Fruit fly (Drosophila melanogaster) whole organism, embryonic: ENCODE results near the gene CG11454.

ENCODE experiments used
- Atf3 ChIP-seq: fragments of 200-800 bp; sonication (Bioruptor generic); optimal IDR thresholded peaks from 3 replicates; lab custom pipeline; 2016; ENCODE audit warnings: missing biosample characterization, missing genetic modification characterization
- CG10543 ChIP-seq: fragments of 200-800 bp; sonication (Bioruptor generic); optimal IDR thresholded peaks from 3 replicates; lab custom pipeline; 2017; ENCODE audit warnings: missing biosample characterization, mild to moderate bottlenecking, missing genetic modification characterization, moderate library complexity
- CG12769 ChIP-seq: fragments of 200-800 bp; sonication (Bioruptor generic); optimal IDR thresholded peaks from 2 replicates; lab custom pipeline; 2019; ENCODE audit warnings: missing biosample characterization, mild to moderate bottlenecking, missing genetic modification characterization, moderate library complexity
- CG13894 ChIP-seq: fragments of 200-800 bp; sonication (Bioruptor generic); optimal IDR thresholded peaks from 3 replicates; lab custom pipeline; 2018; ENCODE audit warnings: missing biosample characterization, mild to moderate bottlenecking, missing genetic modification characterization, moderate library complexity
- CG14965 ChIP-seq: fragments of 200-800 bp; sonication (Bioruptor generic); optimal IDR thresholded peaks from 2 replicates; lab custom pipeline; 2016; ENCODE audit warnings: missing biosample characterization, missing genetic modification characterization, borderline replicate concordance
- CG17612 ChIP-seq: fragments of 200-800 bp; sonication (Bioruptor generic); IDR thresholded peaks from 2 replicates; pipeline ENCODE4 v1.3.6; 2022; ENCODE audit warnings: missing biosample characterization, missing genetic modification characterization
- CG18476 ChIP-seq: fragments of 200-800 bp; sonication (Bioruptor generic); optimal IDR thresholded peaks from 2 replicates; lab custom pipeline; 2016; ENCODE audit warnings: missing biosample characterization, mild to moderate bottlenecking, missing genetic modification characterization
- CG18599 ChIP-seq: fragments of 200-800 bp; sonication (Bioruptor generic); optimal IDR thresholded peaks from 3 replicates; lab custom pipeline; 2017; ENCODE audit warnings: missing biosample characterization, missing genetic modification characterization, mild to moderate bottlenecking, moderate library complexity, missing genetic modification reagents
- CG18764 ChIP-seq: fragments of 200-800 bp; sonication (Bioruptor generic); optimal IDR thresholded peaks from 3 replicates; lab custom pipeline; 2016; ENCODE audit warnings: missing biosample characterization, missing genetic modification characterization
- CG2678 ChIP-seq: fragments of 200-800 bp; sonication (Bioruptor generic); optimal IDR thresholded peaks from 3 replicates; lab custom pipeline; 2019; ENCODE audit warnings: missing biosample characterization, mild to moderate bottlenecking, missing genetic modification characterization, moderate library complexity
- CG2875 ChIP-seq: fragments of 200-800 bp; sonication (Bioruptor generic); optimal IDR thresholded peaks from 2 replicates; lab custom pipeline; 2017; ENCODE audit warnings: missing biosample characterization, mild to moderate bottlenecking, missing genetic modification characterization, missing genetic modification reagents
- CG30020 ChIP-seq: fragments of 200-800 bp; optimal IDR thresholded peaks from 2 replicates; lab custom pipeline; 2019; ENCODE audit warnings: missing biosample characterization, mild to moderate bottlenecking, missing genetic modification characterization, moderate library complexity
- CG33557 ChIP-seq: fragments of 200-800 bp; sonication (Bioruptor generic); optimal IDR thresholded peaks from 2 replicates; lab custom pipeline; 2019; ENCODE audit warnings: missing biosample characterization, mild to moderate bottlenecking, missing genetic modification characterization, moderate library complexity
- CG34224 ChIP-seq: fragments of 200-800 bp; sonication (Bioruptor generic); IDR thresholded peaks from 3 replicates; pipeline ENCODE4 v1.3.6; 2022; ENCODE audit warnings: missing biosample characterization, missing genetic modification characterization; ENCODE audit not compliant: partially characterized antibody
- CG5180 ChIP-seq: fragments of 200-800 bp; sonication (Bioruptor generic); optimal IDR thresholded peaks from 3 replicates; lab custom pipeline; 2017; ENCODE audit warnings: missing biosample characterization, missing genetic modification characterization, mild to moderate bottlenecking, moderate library complexity, missing genetic modification reagents
- CG5245 ChIP-seq: fragments of 200-800 bp; sonication (Bioruptor generic); optimal IDR thresholded peaks from 3 replicates; lab custom pipeline; 2016; ENCODE audit warnings: missing biosample characterization, missing genetic modification characterization
- CG6254 ChIP-seq: fragments of 200-800 bp; sonication (Bioruptor generic); optimal IDR thresholded peaks from 3 replicates; lab custom pipeline; 2017; ENCODE audit warnings: mild to moderate bottlenecking, missing biosample characterization, missing genetic modification reagents, missing genetic modification characterization
- CG7357 ChIP-seq: fragments of 200-800 bp; sonication (Bioruptor generic); IDR thresholded peaks from 3 replicates; pipeline ENCODE4 v1.3.6; 2022; ENCODE audit warnings: missing biosample characterization, missing genetic modification characterization
- CG8089 ChIP-seq: fragments of 200-800 bp; sonication (Bioruptor generic); optimal IDR thresholded peaks from 3 replicates; lab custom pipeline; 2016; ENCODE audit warnings: missing biosample characterization, missing genetic modification characterization
- CG9797 ChIP-seq: fragments of 200-800 bp; sonication (Bioruptor generic); optimal IDR thresholded peaks from 3 replicates; lab custom pipeline; 2018; ENCODE audit warnings: missing biosample characterization, mild to moderate bottlenecking, missing genetic modification characterization
- CHES-1-like ChIP-seq: fragments of 200-800 bp; sonication (Bioruptor generic); optimal IDR thresholded peaks from 2 replicates; lab custom pipeline; 2016; ENCODE audit warnings: missing biosample characterization, missing genetic modification characterization
- D19A ChIP-seq: fragments of 200-800 bp; optimal IDR thresholded peaks from 3 replicates; lab custom pipeline; 2019; ENCODE audit warnings: missing biosample characterization, mild to moderate bottlenecking, missing genetic modification characterization, moderate library complexity
- Drgx ChIP-seq: fragments of 200-800 bp; sonication (Bioruptor generic); IDR thresholded peaks from 2 replicates; pipeline ENCODE4 v1.3.6; 2022; ENCODE audit warnings: missing biosample characterization, missing genetic modification characterization
- E2f2 ChIP-seq: fragments of 200-800 bp; sonication (Bioruptor generic); IDR thresholded peaks from 2 replicates; pipeline ENCODE4 v1.3.6; 2022; ENCODE audit warnings: missing biosample characterization, missing genetic modification characterization
- Eip74EF ChIP-seq, 2 experiments: fragments of 200-800 bp in 1 of 2; fragments of >200 bp in 1 of 2; sonication (Bioruptor generic) in 1 of 2; optimal IDR thresholded peaks; 2 replicates each; lab custom pipeline; 2017 to 2019; ENCODE audit warnings: missing biosample characterization in 2 of 2, missing genetic modification characterization in 2 of 2, mild to moderate bottlenecking in 1 of 2, moderate library complexity in 1 of 2
- Fer1 ChIP-seq: fragments of 200-800 bp; sonication (Bioruptor generic); optimal IDR thresholded peaks from 2 replicates; lab custom pipeline; 2017; ENCODE audit warnings: missing biosample characterization, mild to moderate bottlenecking, missing genetic modification characterization
- Hey ChIP-seq: fragments of 200-800 bp; sonication (Bioruptor generic); optimal IDR thresholded peaks from 3 replicates; lab custom pipeline; 2018; ENCODE audit warnings: missing biosample characterization, mild to moderate bottlenecking, missing genetic modification characterization
- Hmr ChIP-seq: fragments of 200-800 bp; sonication (Bioruptor generic); optimal IDR thresholded peaks from 3 replicates; lab custom pipeline; 2017; ENCODE audit warnings: mild to moderate bottlenecking, missing biosample characterization, missing genetic modification reagents, missing genetic modification characterization
- Lim3 ChIP-seq: fragments of 200-800 bp; sonication (Bioruptor generic); IDR thresholded peaks from 2 replicates; pipeline ENCODE4 v1.3.6; 2022; ENCODE audit warnings: missing biosample characterization, missing genetic modification characterization
- Meics ChIP-seq: fragments of 200-800 bp; sonication (Bioruptor generic); optimal IDR thresholded peaks from 2 replicates; lab custom pipeline; 2017; ENCODE audit warnings: missing biosample characterization, mild to moderate bottlenecking, missing genetic modification characterization
- Nf-YB ChIP-seq: fragments of 200-800 bp; sonication (Bioruptor generic); optimal IDR thresholded peaks from 3 replicates; lab custom pipeline; 2019; ENCODE audit warnings: missing biosample characterization, mild to moderate bottlenecking, missing genetic modification characterization, moderate library complexity
- Pdp1 ChIP-seq, 2 experiments: fragments of 200-800 bp; sonication (Bioruptor generic); optimal IDR thresholded peaks; 3 replicates each; lab custom pipeline; 2016; ENCODE audit warnings: missing biosample characterization in 2 of 2, missing genetic modification characterization in 2 of 2, mild to moderate bottlenecking in 1 of 2, moderate library complexity in 1 of 2
- Sin3A ChIP-seq: fragments of >200 bp; optimal IDR thresholded peaks from 2 replicates; lab custom pipeline; 2018
- al ChIP-seq: fragments of 200-800 bp; sonication (Bioruptor generic); IDR thresholded peaks from 2 replicates; pipeline ENCODE4 v1.3.6; 2022; ENCODE audit warnings: missing biosample characterization, missing genetic modification characterization
- caup ChIP-seq: fragments of 200-800 bp; sonication (Bioruptor generic); optimal IDR thresholded peaks from 3 replicates; lab custom pipeline; 2017; ENCODE audit warnings: missing biosample characterization, mild to moderate bottlenecking, missing genetic modification characterization, moderate library complexity; ENCODE audit not compliant: severe bottlenecking
- chinmo ChIP-seq: fragments of 200-800 bp; sonication (Bioruptor generic); IDR thresholded peaks from 4 replicates; pipeline ENCODE4 v1.3.6; 2022; ENCODE audit warnings: missing biosample characterization, missing genetic modification characterization; ENCODE audit not compliant: partially characterized antibody
- chm ChIP-seq: fragments of 200-800 bp; sonication (Bioruptor generic); IDR thresholded peaks from 2 replicates; pipeline ENCODE4 v1.3.6; 2022; ENCODE audit warnings: missing biosample characterization, missing genetic modification characterization
- cwo ChIP-seq: fragments of 200-800 bp; sonication (Bioruptor generic); optimal IDR thresholded peaks from 3 replicates; lab custom pipeline; 2017; ENCODE audit warnings: missing biosample characterization, missing genetic modification characterization, mild to moderate bottlenecking, moderate library complexity, missing genetic modification reagents
- fd96Cb ChIP-seq: fragments of 200-800 bp; sonication (Bioruptor generic); optimal IDR thresholded peaks from 2 replicates; lab custom pipeline; 2018; ENCODE audit warnings: missing biosample characterization, mild to moderate bottlenecking, missing genetic modification characterization, moderate library complexity
- grau ChIP-seq: fragments of 200-800 bp; optimal IDR thresholded peaks from 3 replicates; lab custom pipeline; 2019; ENCODE audit warnings: missing biosample characterization, mild to moderate bottlenecking, missing genetic modification characterization, moderate library complexity
- grn ChIP-seq: fragments of 200-800 bp; sonication (Bioruptor generic); optimal IDR thresholded peaks from 3 replicates; lab custom pipeline; 2017; ENCODE audit warnings: missing biosample characterization, missing genetic modification characterization
- gsb ChIP-seq: fragments of 200-800 bp; sonication (Bioruptor generic); IDR thresholded peaks from 2 replicates; pipeline ENCODE4 v1.3.6; 2022; ENCODE audit warnings: missing biosample characterization, missing genetic modification characterization
- gsb-n ChIP-seq: fragments of 200-800 bp; sonication (Bioruptor generic); optimal IDR thresholded peaks from 3 replicates; lab custom pipeline; 2018; ENCODE audit warnings: missing biosample characterization, mild to moderate bottlenecking, missing genetic modification characterization
- lbe ChIP-seq: fragments of 200-800 bp; sonication (Bioruptor generic); optimal IDR thresholded peaks from 2 replicates; lab custom pipeline; 2016; ENCODE audit warnings: missing biosample characterization, mild to moderate bottlenecking, missing genetic modification characterization
- mam ChIP-seq: fragments of 200-800 bp; sonication (Bioruptor generic); optimal IDR thresholded peaks from 3 replicates; lab custom pipeline; 2016; ENCODE audit warnings: missing biosample characterization, missing genetic modification characterization
- mirr ChIP-seq: fragments of 200-800 bp; sonication (Bioruptor generic); optimal IDR thresholded peaks from 3 replicates; lab custom pipeline; 2018; ENCODE audit warnings: missing biosample characterization, mild to moderate bottlenecking, missing genetic modification characterization
- sens ChIP-seq: fragments of 200-800 bp; sonication (Bioruptor generic); peaks from one replicate; lab custom pipeline; 2016; ENCODE audit warnings: missing biosample characterization, missing genetic modification characterization
- slou ChIP-seq: fragments of 200-800 bp; sonication (Bioruptor generic); optimal IDR thresholded peaks from 3 replicates; lab custom pipeline; 2016; ENCODE audit warnings: missing biosample characterization, missing genetic modification characterization
- sr ChIP-seq: fragments of 200-800 bp; sonication (Bioruptor generic); IDR thresholded peaks from 3 replicates; pipeline ENCODE4 v1.3.6; 2022; ENCODE audit warnings: missing biosample characterization, missing genetic modification characterization
- tgo ChIP-seq: fragments of 200-800 bp; sonication (Bioruptor generic); IDR thresholded peaks from 3 replicates; pipeline ENCODE4 v1.3.6; 2022; ENCODE audit warnings: missing biosample characterization, missing genetic modification characterization
- wek ChIP-seq: fragments of 200-800 bp; sonication (Bioruptor generic); optimal IDR thresholded peaks from 3 replicates; lab custom pipeline; 2018; ENCODE audit warnings: missing biosample characterization, mild to moderate bottlenecking, missing genetic modification characterization, moderate library complexity

Gene CG11454

dm6 chr2L:138063-138462 lies 5.1 kb upstream of the CG11454 start (continued):
- no peak for TF ChIP-seq gsb (GFP tag; lab: Robert Waterston, UW)
- TF ChIP-seq tgo (GFP tag; lab: Robert Waterston, UW): no peak
- no peak for TF ChIP-seq Atf3 (GFP tag; lab: Kevin White, UChicago)
- TF ChIP-seq grau: no peak
- TF ChIP-seq Sin3A (lab: Kevin White, UChicago): no peak
- TF ChIP-seq wek (GFP tag; lab: Kevin White, UChicago): no peak
- TF ChIP-seq chm (GFP tag; lab: Robert Waterston, UW): no peak
- TF ChIP-seq E2f2 (GFP tag; lab: Robert Waterston, UW): no peak
- TF ChIP-seq Eip74EF (GFP tag; optimal IDR thresholded peaks at IDR 0.05; lab: Kevin White, UChicago): no peak
- TF ChIP-seq CG8089: no peak
- TF ChIP-seq slou: no peak
- TF ChIP-seq Lim3 (GFP tag; lab: Robert Waterston, UW): no peak
- TF ChIP-seq CG6254: no peak
- TF ChIP-seq CG5245 (GFP tag; lab: Kevin White, UChicago): no peak
- no peak for TF ChIP-seq CG30020 (tag; lab: Kevin White, UChicago)
- no peak for TF ChIP-seq sr
- TF ChIP-seq CG18476: no peak
- no peak for TF ChIP-seq Hey
- peak; percentile 54; the same call in 1 of the 2 replicates for TF ChIP-seq CG17612
- no peak for TF ChIP-seq mam (GFP tag; lab: Kevin White, UChicago)
- no peak for TF ChIP-seq fd96Cb
- no peak for TF ChIP-seq CG9797 (GFP tag; lab: Kevin White, UChicago)
- TF ChIP-seq mirr (GFP tag; lab: Kevin White, UChicago): no peak
- no peak for TF ChIP-seq CG34224
- TF ChIP-seq CG2875 (GFP tag; lab: Kevin White, UChicago): no peak
- peak; percentile 63 for TF ChIP-seq D19A (tag; lab: Kevin White, UChicago)

dm6 chr2L:139610-140009 lies 3.5 kb upstream of the CG11454 start:
- TF ChIP-seq CG14965 (GFP tag; lab: Kevin White, UChicago) (no peak), al (no peak), caup (GFP tag; lab: Kevin White, UChicago) (peak; percentile 24), sens (peak; percentile 22), grau (no peak), Pdp1 (GFP tag; optimal IDR thresholded peaks at IDR 0.05; lab: Kevin White, UChicago) (peak in 1 of 2 experiments; percentile 82), lbe (GFP tag; lab: Kevin White, UChicago) (peak; percentile 7), chinmo (GFP tag; lab: Robert Waterston, UW) (0 out of 4 replicates have a peak, but pooled peaks have one; percentile 25), Fer1 (GFP tag; lab: Kevin White, UChicago) (peak; percentile 44), gsb-n (tag; lab: Kevin White, UChicago) (no peak), CG18764 (no peak), Drgx (GFP tag; lab: Robert Waterston, UW) (no peak), Hmr (GFP tag; lab: Kevin White, UChicago) (peak; percentile 41), grn (GFP tag; lab: Kevin White, UChicago) (peak; percentile 66), Nf-YB (no peak), Meics (GFP tag; lab: Kevin White, UChicago) (peak; percentile 19), CG33557 (GFP tag; lab: Kevin White, UChicago) (no peak), CHES-1-like (GFP tag; lab: Kevin White, UChicago) (no peak), cwo (GFP tag; lab: Kevin White, UChicago) (peak; percentile 68), CG2678 (tag; lab: Kevin White, UChicago) (peak; percentile 27), CG7357 (no peak), CG13894 (peak; percentile 77), CG5180 (GFP tag; lab: Kevin White, UChicago) (peak; percentile 52), CG18599 (GFP tag; lab: Kevin White, UChicago) (peak; percentile 8), CG12769 (tag; lab: Kevin White, UChicago) (peak; percentile 18), CG10543 (peak; percentile 66)
